Worm (Caenorhabditis elegans): ENCODE results near the gene skpt-1.
A peak's percentile ranks its signal among the peaks of the same experiment; 100 is the strongest.

The skpt-1 gene

ce11 chrIII:5448177-5448576 lies at the start of gene skpt-1:
Gene skpt-1 (minus strand): TSS chrIII:5448395.
- no peak for TF ChIP-seq nhr-76 (tag; optimal IDR thresholded peaks at IDR 0.05)
- no peak for TF ChIP-seq unc-62 (GFP tag; optimal IDR thresholded peaks at IDR 0.05)
- no peak for TF ChIP-seq nhr-12 (tag; optimal IDR thresholded peaks at IDR 0.05)
- TF ChIP-seq mef-2 (tag; optimal IDR thresholded peaks at IDR 0.05) = no peak
- TF ChIP-seq nhr-90 (tag; optimal IDR thresholded peaks at IDR 0.05; ENCODE audit: poor library complexity) = no peak
- no peak for TF ChIP-seq pqm-1 (tag; optimal IDR thresholded peaks at IDR 0.05)
- no peak for TF ChIP-seq fkh-8 (tag; optimal IDR thresholded peaks at IDR 0.05)
- TF ChIP-seq mab-9 (GFP tag; IDR thresholded peaks at IDR 0.05) = no peak
- peak; percentile 17 for TF ChIP-seq rnt-1 (tag; optimal IDR thresholded peaks at IDR 0.05)
- TF ChIP-seq tbx-2 (tag; optimal IDR thresholded peaks at IDR 0.05) = no peak
- TF ChIP-seq elt-3 (tag; optimal IDR thresholded peaks at IDR 0.05) = no peak
- TF ChIP-seq nhr-47 (tag; optimal IDR thresholded peaks at IDR 0.05) = peak; percentile 33
- peak in 1 of 3 experiments; percentile 34 for TF ChIP-seq ceh-82 (tag; optimal IDR thresholded peaks at IDR 0.05)
- no peak for TF ChIP-seq fkh-4 (tag; optimal IDR thresholded peaks at IDR 0.05; ENCODE audit: borderline replicate concordance)
- TF ChIP-seq dpl-1 (GFP tag; optimal IDR thresholded peaks at IDR 0.05) = peak; percentile 79 to 89 (median 86)
- TF ChIP-seq elt-2 (tag; optimal IDR thresholded peaks at IDR 0.05) = no peak
- TF ChIP-seq ceh-88 (GFP tag; IDR thresholded peaks at IDR 0.05) = no peak
- TF ChIP-seq lsy-2 (tag; optimal IDR thresholded peaks at IDR 0.05) = peak; percentile 29 to 84
- TF ChIP-seq hlh-4 (tag; optimal IDR thresholded peaks at IDR 0.05) = no peak
- no peak for TF ChIP-seq ztf-4 (tag; optimal IDR thresholded peaks at IDR 0.05)
- TF ChIP-seq ceh-8 (GFP tag; optimal IDR thresholded peaks at IDR 0.05) = no peak
- no peak for TF ChIP-seq nhr-77 (tag; optimal IDR thresholded peaks at IDR 0.05)
- TF ChIP-seq egl-13 (tag; optimal IDR thresholded peaks at IDR 0.05) = no peak
- no peak for TF ChIP-seq mep-1 (tag; optimal IDR thresholded peaks at IDR 0.05)
- no peak for TF ChIP-seq zip-4 (GFP tag; optimal IDR thresholded peaks at IDR 0.05)
- TF ChIP-seq F16B12.6 (tag; optimal IDR thresholded peaks at IDR 0.05) = peak; percentile 49
- no peak for TF ChIP-seq ztf-11 (tag; optimal IDR thresholded peaks at IDR 0.05)
- TF ChIP-seq unc-86 (tag; optimal IDR thresholded peaks at IDR 0.05) = no peak
- TF ChIP-seq vab-15 (tag; optimal IDR thresholded peaks at IDR 0.05) = no peak
- 0 out of 2 replicates have a peak, but pooled peaks have one; percentile 16 for TF ChIP-seq nhr-19 (GFP tag; conservative IDR thresholded peaks at IDR 0.05)
- no peak for TF ChIP-seq nhr-11 (tag; optimal IDR thresholded peaks at IDR 0.05)
- no peak for TF ChIP-seq egl-27 (tag; optimal IDR thresholded peaks at IDR 0.05)
- peak; percentile 72 to 84 for TF ChIP-seq efl-1 (optimal IDR thresholded peaks at IDR 0.05)
- peak; percentile 87 to 99 for TF ChIP-seq efl-1 (GFP tag; optimal IDR thresholded peaks at IDR 0.05 in 1 of 2)
- no peak for TF ChIP-seq fkh-10 (GFP tag; optimal IDR thresholded peaks at IDR 0.05)
- TF ChIP-seq zag-1 (tag; optimal IDR thresholded peaks at IDR 0.05) = no peak
- no peak for TF ChIP-seq dsc-1 (tag; optimal IDR thresholded peaks at IDR 0.05)
- TF ChIP-seq nhr-20 (tag; optimal IDR thresholded peaks at IDR 0.05) = peak; percentile 11
- TF ChIP-seq ceh-63 (GFP tag; optimal IDR thresholded peaks at IDR 0.05) = no peak
- peak; percentile 9 for TF ChIP-seq swsn-7 (tag; optimal IDR thresholded peaks at IDR 0.05)
- no peak for TF ChIP-seq ets-5 (GFP tag; IDR thresholded peaks at IDR 0.05)
- no peak for TF ChIP-seq unc-130 (tag; optimal IDR thresholded peaks at IDR 0.05)
- TF ChIP-seq C16A3.4 (tag; optimal IDR thresholded peaks at IDR 0.05) = peak; percentile 44
- TF ChIP-seq blmp-1 (tag; optimal IDR thresholded peaks at IDR 0.05) = peak; percentile 13
- no peak for TF ChIP-seq lin-39 (tag; optimal IDR thresholded peaks at IDR 0.05)
- no peak for TF ChIP-seq mdl-1 (tag; optimal IDR thresholded peaks at IDR 0.05)
- TF ChIP-seq Y116A8C.19 (tag; optimal IDR thresholded peaks at IDR 0.05; ENCODE audit: borderline replicate concordance) = no peak
- TF ChIP-seq nhr-84 (tag; optimal IDR thresholded peaks at IDR 0.05) = no peak
- no peak for TF ChIP-seq snpc-4 (tag; optimal IDR thresholded peaks at IDR 0.05)
- no peak for TF ChIP-seq C34B4.2 (tag; optimal IDR thresholded peaks at IDR 0.05)
- no peak for TF ChIP-seq nhr-28 (tag; optimal IDR thresholded peaks at IDR 0.05)
- TF ChIP-seq grh-1 (GFP tag; IDR thresholded peaks at IDR 0.05) = no peak
- no peak for TF ChIP-seq hlh-17 (GFP tag; optimal IDR thresholded peaks at IDR 0.05; ENCODE audit: borderline replicate concordance)
- no peak for TF ChIP-seq tlp-1 (tag; optimal IDR thresholded peaks at IDR 0.05)
